Fruit fly (Drosophila melanogaster) whole organism, adult: ENCODE results near the gene Trhn.

Source experiments
- CG11617 ChIP-seq: fragments of 200-800 bp; sonication (Bioruptor generic); optimal IDR thresholded peaks from 2 replicates; lab custom pipeline; 2017; ENCODE audit warnings: mild to moderate bottlenecking, missing biosample characterization, missing genetic modification reagents, missing genetic modification characterization
- CG12768 ChIP-seq: fragments of 200-800 bp; sonication (Bioruptor generic); optimal IDR thresholded peaks from 2 replicates; lab custom pipeline; 2017; ENCODE audit warnings: missing biosample characterization, missing genetic modification characterization, mild to moderate bottlenecking, moderate library complexity, missing genetic modification reagents
- CG14711 ChIP-seq: fragments of 200-800 bp; sonication (Bioruptor generic); optimal IDR thresholded peaks from 2 replicates; lab custom pipeline; 2018; ENCODE audit warnings: missing biosample characterization, mild to moderate bottlenecking, missing genetic modification characterization, moderate library complexity
- CG1620 ChIP-seq: fragments of 200-800 bp; sonication (Bioruptor generic); optimal IDR thresholded peaks from 2 replicates; lab custom pipeline; 2016; ENCODE audit warnings: missing biosample characterization, missing genetic modification characterization
- CG33017 ChIP-seq: fragments of 200-800 bp; sonication (Bioruptor generic); optimal IDR thresholded peaks from 2 replicates; lab custom pipeline; 2018; ENCODE audit warnings: missing biosample characterization, mild to moderate bottlenecking, missing genetic modification characterization, moderate library complexity
- CG5204 ChIP-seq: fragments of 200-800 bp; sonication (Bioruptor generic); optimal IDR thresholded peaks from 2 replicates; lab custom pipeline; 2016; ENCODE audit warnings: missing biosample characterization, missing genetic modification characterization
- CG7045 ChIP-seq: fragments of 200-800 bp; sonication (Bioruptor generic); optimal IDR thresholded peaks from 2 replicates; lab custom pipeline; 2017; ENCODE audit warnings: missing biosample characterization, mild to moderate bottlenecking, missing genetic modification characterization
- CG7101 ChIP-seq: fragments of 200-800 bp; sonication (Bioruptor generic); optimal IDR thresholded peaks from 2 replicates; lab custom pipeline; 2018; ENCODE audit warnings: missing biosample characterization, mild to moderate bottlenecking, missing genetic modification characterization, moderate library complexity
- Clk ChIP-seq: fragments of 200-800 bp; sonication (Bioruptor generic); optimal IDR thresholded peaks from 2 replicates; lab custom pipeline; 2017; ENCODE audit warnings: missing biosample characterization, missing genetic modification characterization
- Crg-1 ChIP-seq: fragments of 200-800 bp; sonication (Bioruptor generic); optimal IDR thresholded peaks from 2 replicates; lab custom pipeline; 2016; ENCODE audit warnings: missing biosample characterization, missing genetic modification characterization
- Hr96 ChIP-seq: fragments of 200-800 bp; sonication (Bioruptor generic); optimal IDR thresholded peaks from 2 replicates; lab custom pipeline; 2016; ENCODE audit warnings: missing biosample characterization, missing genetic modification characterization
- Mnt ChIP-seq: fragments of 200-800 bp; sonication (Bioruptor generic); optimal IDR thresholded peaks from 2 replicates; lab custom pipeline; 2016; ENCODE audit warnings: missing biosample characterization, mild to moderate bottlenecking, missing genetic modification characterization
- bab1 ChIP-seq: fragments of 200-800 bp; sonication (Bioruptor generic); optimal IDR thresholded peaks from 3 replicates; lab custom pipeline; 2019; ENCODE audit warnings: missing biosample characterization, mild to moderate bottlenecking, missing genetic modification characterization, moderate library complexity
- cic ChIP-seq: fragments of 200-800 bp; sonication (Bioruptor generic); optimal IDR thresholded peaks from 2 replicates; lab custom pipeline; 2017; ENCODE audit warnings: missing biosample characterization, mild to moderate bottlenecking, missing genetic modification characterization, moderate library complexity
- cnc ChIP-seq, 2 experiments: fragments of >200 bp; optimal IDR thresholded peaks; 2 replicates each; lab custom pipeline; 2017
- kay ChIP-seq: fragments of 200-800 bp; sonication (Bioruptor generic); peaks from one replicate; lab custom pipeline; 2016; ENCODE audit warnings: missing biosample characterization, missing genetic modification characterization, borderline replicate concordance
- ovo ChIP-seq: fragments of 200-800 bp; sonication (Bioruptor generic); optimal IDR thresholded peaks from 2 replicates; lab custom pipeline; 2016; ENCODE audit warnings: missing biosample characterization, missing genetic modification characterization
- pad ChIP-seq: fragments of 200-800 bp; sonication (Bioruptor generic); optimal IDR thresholded peaks from 3 replicates; lab custom pipeline; 2017; ENCODE audit warnings: missing biosample characterization, missing genetic modification characterization, mild to moderate bottlenecking, moderate library complexity, missing genetic modification reagents
- tj ChIP-seq: fragments of 200-800 bp; sonication (Bioruptor generic); optimal IDR thresholded peaks from 3 replicates; lab custom pipeline; 2017; ENCODE audit warnings: missing biosample characterization, mild to moderate bottlenecking, missing genetic modification characterization, moderate library complexity
- toe ChIP-seq: fragments of 200-800 bp; sonication (Bioruptor generic); optimal IDR thresholded peaks from 2 replicates; lab custom pipeline; 2016; ENCODE audit warnings: missing biosample characterization, missing genetic modification characterization

Trhn gene

dm6 chr3L:1200357-1201051 lies 7.5 kb upstream of the Trhn start, which contains the start of gene mwh:
Gene mwh, plus strand, starts transcription at chr3L:1200786.
- TF ChIP-seq Clk (GFP tag; lab: Kevin White, UChicago) (no peak), CG7101 (tag; lab: Kevin White, UChicago) (no peak), bab1 (GFP tag; lab: Kevin White, UChicago) (no peak), tj (no peak), Crg-1 (no peak), toe (no peak)

dm6 chr3L:1195868-1196552 lies 3.0 kb upstream of the Trhn start, which contains the start of gene Aplip1:
Gene Aplip1, plus strand, starts transcription at chr3L:1196317.
- TF ChIP-seq toe = peak; percentile 28
- no peak for TF ChIP-seq tj

dm6 chr3L:1195202-1195601 lies 2.2 kb upstream of the Trhn start, which contains the start of gene LysX:
Gene LysX, minus strand, starts transcription at chr3L:1195302.
- TF ChIP-seq kay (no peak), Hr96 (GFP tag; lab: Kevin White, UChicago) (no peak), CG12768 (no peak), bab1 (GFP tag; lab: Kevin White, UChicago) (no peak), tj (no peak), CG5204 (no peak)

- TF ChIP-seq CG12768 = peak; percentile 59
- no peak for TF ChIP-seq CG5204
- TF ChIP-seq cic (GFP tag; lab: Kevin White, UChicago) = peak; percentile 53
- no peak for TF ChIP-seq pad
- TF ChIP-seq toe = no peak
- TF ChIP-seq CG33017 (tag; lab: Kevin White, UChicago) = peak; percentile 12
- no peak for TF ChIP-seq Clk (GFP tag; lab: Kevin White, UChicago)
- peak; percentile 93 for TF ChIP-seq kay
- no peak for TF ChIP-seq CG1620 (GFP tag; lab: Kevin White, UChicago)
- no peak for TF ChIP-seq bab1 (GFP tag; lab: Kevin White, UChicago)
- TF ChIP-seq Hr96 (GFP tag; lab: Kevin White, UChicago) = peak; percentile 36
- TF ChIP-seq CG7101 (tag; lab: Kevin White, UChicago) = peak; percentile 3
- TF ChIP-seq Mnt (GFP tag; lab: Kevin White, UChicago) = peak; percentile 87
- peak; percentile 10 for TF ChIP-seq tj
- no peak for TF ChIP-seq cnc (optimal IDR thresholded peaks at IDR 0.05; lab: Kevin White, UChicago)
These were observed 3.9 kb downstream of the Trhn start, which contains the start of gene CG13912 for dm6 chr3L:1188936-1189659. Gene CG13912, plus strand, starts transcription at chr3L:1189588.

DNA sequence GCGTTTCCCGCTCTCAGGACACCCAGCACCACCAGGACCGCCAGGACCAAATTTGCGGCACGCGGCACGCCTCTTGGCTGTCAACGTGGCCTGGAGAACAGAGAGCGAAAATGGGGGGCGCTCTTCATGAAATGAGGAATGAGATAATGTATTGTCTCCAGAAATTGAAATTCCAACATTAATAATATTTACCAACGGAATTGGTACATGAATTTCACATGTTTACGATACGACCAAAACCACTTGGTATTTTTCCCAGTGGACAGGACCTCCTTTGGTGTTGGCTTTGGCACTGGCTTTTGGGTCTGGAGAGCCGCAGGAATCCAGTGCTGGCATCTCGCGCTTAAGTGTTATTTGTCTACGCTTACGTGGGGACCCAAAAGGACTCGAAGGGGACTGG lies 9.5 kb downstream of the Trhn start:
- TF ChIP-seq CG7045 (GFP tag; lab: Kevin White, UChicago) (no peak), CG14711 (tag; lab: Kevin White, UChicago) (no peak), ovo (GFP tag; lab: Kevin White, UChicago) (no peak), CG12768 (no peak), cic (GFP tag; lab: Kevin White, UChicago) (no peak), CG1620 (GFP tag; lab: Kevin White, UChicago) (no peak), CG7101 (tag; lab: Kevin White, UChicago) (no peak), bab1 (GFP tag; lab: Kevin White, UChicago) (no peak), toe (no peak), Clk (GFP tag; lab: Kevin White, UChicago) (no peak), CG11617 (GFP tag; lab: Kevin White, UChicago) (no peak), cnc (optimal IDR thresholded peaks at IDR 0.05; lab: Kevin White, UChicago) (no peak), Mnt (GFP tag; lab: Kevin White, UChicago) (no peak), Crg-1 (no peak), Hr96 (GFP tag; lab: Kevin White, UChicago) (no peak)

DNA sequence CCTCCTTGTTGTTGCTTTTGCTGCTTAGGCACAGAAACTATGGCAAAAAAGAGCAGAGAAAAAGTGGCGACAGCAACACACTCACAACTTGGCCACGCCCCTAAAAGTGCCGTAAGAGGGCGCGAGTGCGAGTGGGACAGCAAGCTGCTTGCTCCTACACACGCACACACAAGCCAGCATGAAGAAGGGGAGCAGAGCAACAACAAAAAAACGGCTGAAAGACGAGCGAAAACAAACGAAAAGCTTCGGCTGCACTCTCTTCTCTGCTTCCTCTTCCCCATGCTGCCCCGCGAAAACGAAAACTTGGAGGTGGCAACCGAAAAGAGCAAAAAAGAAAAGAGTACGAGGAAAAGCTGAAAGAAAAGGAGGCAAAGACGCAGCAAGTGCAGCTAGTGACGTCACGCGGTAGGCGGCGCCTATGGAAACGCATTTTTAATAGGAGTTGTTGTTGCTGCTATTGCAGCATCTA lies 14.8 kb downstream of the Trhn start:
- TF ChIP-seq bab1 (GFP tag; lab: Kevin White, UChicago) (no peak), CG14711 (tag; lab: Kevin White, UChicago) (no peak), tj (peak; percentile 10), Crg-1 (no peak), toe (no peak), CG1620 (GFP tag; lab: Kevin White, UChicago) (no peak), Hr96 (GFP tag; lab: Kevin White, UChicago) (no peak), Clk (GFP tag; lab: Kevin White, UChicago) (no peak), CG11617 (GFP tag; lab: Kevin White, UChicago) (peak; percentile 1), cnc (optimal IDR thresholded peaks at IDR 0.05; lab: Kevin White, UChicago) (no peak), CG12768 (no peak), Mnt (GFP tag; lab: Kevin White, UChicago) (no peak), kay (no peak), ovo (GFP tag; lab: Kevin White, UChicago) (no peak), cic (GFP tag; lab: Kevin White, UChicago) (no peak), pad (peak; percentile 97), CG5204 (no peak), CG7045 (GFP tag; lab: Kevin White, UChicago) (no peak), CG33017 (tag; lab: Kevin White, UChicago) (no peak), CG7101 (tag; lab: Kevin White, UChicago) (no peak)
